Fruit fly (Drosophila melanogaster): ENCODE measurements around the gene CG32219.

CG32219 gene

DNA sequence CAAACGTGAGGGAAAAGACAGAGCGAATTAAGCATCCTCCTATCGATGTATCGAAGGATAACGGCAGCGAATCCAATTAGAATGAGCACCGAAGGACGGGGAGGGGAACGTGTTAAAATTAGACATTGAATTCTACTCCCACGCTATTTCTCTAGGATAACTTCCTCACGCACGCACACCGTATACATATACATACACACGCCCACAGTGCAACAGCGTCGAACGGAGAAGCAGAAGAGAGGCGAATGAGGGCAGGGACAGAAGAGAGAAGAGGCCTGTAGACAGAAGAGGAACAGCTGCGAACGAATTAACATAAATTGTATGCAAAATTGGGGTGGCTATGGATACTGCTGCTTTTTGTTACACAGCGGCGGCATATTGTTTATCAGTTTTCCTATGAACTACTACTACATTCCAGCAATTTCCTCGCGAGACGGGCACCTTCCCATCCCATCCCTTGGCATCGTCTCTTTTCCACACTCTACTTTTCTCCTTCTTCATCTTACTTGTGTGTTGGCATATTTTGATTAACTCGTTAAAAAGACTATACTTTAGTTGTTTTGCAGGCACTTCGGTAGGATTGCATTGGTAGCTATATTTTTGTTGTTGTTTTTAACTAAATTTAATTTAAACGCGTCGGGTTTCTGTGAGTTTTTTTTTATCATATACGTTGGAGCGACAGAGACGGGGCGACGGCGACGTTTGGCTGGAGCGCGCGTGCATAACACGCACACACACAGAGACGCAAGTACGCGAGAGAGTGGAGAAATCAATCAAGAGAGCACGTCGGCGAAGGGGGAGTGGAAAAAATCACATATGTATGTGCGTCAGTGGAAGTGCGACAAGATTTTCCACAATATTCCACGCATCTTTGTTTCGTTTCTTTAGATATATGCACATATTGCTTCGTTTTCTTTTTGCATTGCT, 42.5 kb downstream of the CG32219 start (continued):
- TF ChIP-seq sv (GFP tag; optimal IDR thresholded peaks at IDR 0.05) (no peak), psq (GFP tag; optimal IDR thresholded peaks at IDR 0.05) (peak; percentile 11), Mio (GFP tag; optimal IDR thresholded peaks at IDR 0.05) (no peak), Dif (GFP tag; optimal IDR thresholded peaks at IDR 0.05; ENCODE audit: partially characterized antibody) (peak; percentile 58), sage (GFP tag; optimal IDR thresholded peaks at IDR 0.05) (no peak)

DNA sequence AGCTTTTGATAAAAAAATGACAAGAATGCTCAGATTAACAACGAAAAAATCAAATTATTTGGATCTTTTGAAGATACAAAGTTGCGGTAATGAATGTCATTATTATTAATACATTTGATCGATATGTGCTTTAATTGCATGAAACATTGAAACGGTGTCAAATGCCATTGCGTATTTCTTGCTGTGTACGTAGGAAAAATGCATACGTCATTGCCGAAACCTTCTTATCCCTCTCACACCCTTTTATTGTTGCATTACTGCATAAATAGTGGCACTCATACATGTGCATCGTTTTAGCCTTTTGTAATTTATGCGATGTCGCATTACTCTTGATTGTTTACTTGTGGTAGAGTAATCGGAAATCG, 43.2 kb downstream of the CG32219 start:
- no peak for TF ChIP-seq pan (optimal IDR thresholded peaks at IDR 0.05)

DNA sequence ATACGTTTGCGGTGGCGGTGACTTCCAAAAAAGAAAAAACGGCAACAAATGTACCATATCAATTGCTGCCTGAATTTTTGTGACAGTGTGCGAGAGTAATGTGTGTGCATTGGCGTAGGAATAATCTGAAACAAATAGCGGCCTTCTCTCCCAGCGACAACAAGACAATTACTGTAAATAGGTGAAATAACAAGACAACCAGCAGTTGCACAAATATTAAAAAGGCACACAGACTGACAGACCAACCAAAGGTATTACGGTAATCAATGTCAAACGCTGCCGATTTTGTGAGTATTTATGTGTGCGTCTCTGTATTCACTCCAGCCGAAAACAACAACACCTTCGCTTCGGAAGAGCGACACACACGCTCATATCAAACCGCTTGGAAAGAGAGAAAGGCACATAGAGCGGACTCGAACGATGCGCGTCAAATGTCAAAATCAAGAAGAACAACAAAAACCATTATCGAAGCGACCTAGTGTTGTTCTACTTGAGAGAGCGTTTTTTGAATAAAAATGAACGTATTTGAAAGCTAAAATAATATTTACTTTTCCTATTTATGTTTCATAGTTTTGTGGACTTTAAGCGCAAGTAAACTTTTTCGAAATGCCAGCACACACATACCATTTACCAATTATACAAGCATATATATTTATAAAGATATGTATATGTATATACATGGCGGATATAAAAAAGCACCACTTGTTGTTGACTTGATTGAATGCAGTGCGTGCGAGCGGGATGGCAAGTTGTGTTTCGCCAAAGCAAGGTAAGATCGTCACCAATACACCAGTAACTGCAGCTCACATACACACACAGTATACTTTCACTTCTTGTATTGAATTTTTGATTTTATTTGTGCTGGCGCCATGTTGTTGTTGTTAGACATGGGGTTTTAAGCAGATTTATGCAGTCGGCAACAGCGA, 43.9 kb downstream of the CG32219 start:
- TF ChIP-seq Jra (GFP tag; optimal IDR thresholded peaks at IDR 0.05) (no peak), OdsH (GFP tag; optimal IDR thresholded peaks at IDR 0.05) (peak; percentile 53), Hr83 (GFP tag; optimal IDR thresholded peaks at IDR 0.05; ENCODE audit: poor library complexity, severe bottlenecking) (peak; percentile 64), Hnf4 (GFP tag; optimal IDR thresholded peaks at IDR 0.05) (peak; percentile 25), Rel (GFP tag; optimal IDR thresholded peaks at IDR 0.05) (peak; percentile 44), Rel (tag; optimal IDR thresholded peaks at IDR 0.05) (peak; percentile 84), woc (GFP tag; optimal IDR thresholded peaks at IDR 0.05) (no peak), foxo (GFP tag; optimal IDR thresholded peaks at IDR 0.05) (peak in 1 of 2 experiments; percentile 19), h (GFP tag; optimal IDR thresholded peaks at IDR 0.05) (peak; percentile 64), Dif (GFP tag; optimal IDR thresholded peaks at IDR 0.05; ENCODE audit: partially characterized antibody) (peak; percentile 4), Sp1 (GFP tag; optimal IDR thresholded peaks at IDR 0.05) (peak; percentile 22), rgr (GFP tag; optimal IDR thresholded peaks at IDR 0.05) (peak; percentile 41), HLH106 (tag; optimal IDR thresholded peaks at IDR 0.05) (peak; percentile 34), fru (GFP tag; optimal IDR thresholded peaks at IDR 0.05) (peak; percentile 10), dl (GFP tag; optimal IDR thresholded peaks at IDR 0.05; ENCODE audit: insufficient read depth in 1 of 2, partially characterized antibody in 2 of 2) (peak in 1 of 2 experiments; percentile 55), sv (GFP tag; optimal IDR thresholded peaks at IDR 0.05) (no peak), psq (GFP tag; optimal IDR thresholded peaks at IDR 0.05) (peak; percentile 14), br (GFP tag; optimal IDR thresholded peaks at IDR 0.05) (peak; percentile 33), sage (GFP tag; optimal IDR thresholded peaks at IDR 0.05) (no peak)

DNA sequence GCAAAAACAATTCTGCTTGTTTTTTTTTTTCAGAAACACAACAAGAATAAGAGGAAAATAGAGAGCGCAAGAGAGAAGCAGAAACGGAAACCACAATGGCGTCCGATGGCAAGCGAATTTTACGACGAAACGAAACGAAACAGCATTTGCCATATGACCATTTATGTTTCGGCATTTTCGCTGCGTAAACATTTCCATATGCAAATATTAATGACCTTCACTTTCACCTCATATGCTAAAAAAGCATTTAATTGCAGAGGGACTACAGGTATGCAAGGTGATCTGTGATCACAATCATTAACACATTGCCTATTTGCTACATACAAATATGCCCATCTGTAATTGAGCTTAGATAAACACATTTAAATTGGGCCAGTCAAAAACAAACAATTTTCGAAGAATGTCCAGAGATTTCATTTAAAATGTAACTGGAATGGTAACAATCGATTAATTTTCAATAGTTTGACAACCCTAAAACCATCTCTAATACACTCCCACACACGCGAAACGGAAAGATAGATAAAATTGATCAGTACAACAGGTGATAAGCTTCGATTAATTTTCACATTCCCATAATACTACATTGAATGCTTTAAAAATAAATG, 44.7 kb downstream of the CG32219 start:
- no peak for TF ChIP-seq fru (GFP tag; optimal IDR thresholded peaks at IDR 0.05)
- TF ChIP-seq CG9705 (GFP tag; optimal IDR thresholded peaks at IDR 0.05): no peak
- no peak for TF ChIP-seq psq (GFP tag; optimal IDR thresholded peaks at IDR 0.05)
- no peak for TF ChIP-seq sage (GFP tag; optimal IDR thresholded peaks at IDR 0.05)
- TF ChIP-seq CG32264 (GFP tag; optimal IDR thresholded peaks at IDR 0.05): no peak
- TF ChIP-seq sv (GFP tag; optimal IDR thresholded peaks at IDR 0.05): no peak
- no peak for TF ChIP-seq N (GFP tag; optimal IDR thresholded peaks at IDR 0.05)
- no peak for TF ChIP-seq Jra (GFP tag; optimal IDR thresholded peaks at IDR 0.05)
- TF ChIP-seq ey (GFP tag; optimal IDR thresholded peaks at IDR 0.05): no peak
- no peak for TF ChIP-seq foxo (GFP tag; optimal IDR thresholded peaks at IDR 0.05)
- no peak for TF ChIP-seq Rel (GFP tag; optimal IDR thresholded peaks at IDR 0.05)
- no peak for TF ChIP-seq Rel (tag; optimal IDR thresholded peaks at IDR 0.05)
- no peak for TF ChIP-seq Mio (GFP tag; optimal IDR thresholded peaks at IDR 0.05)
- TF ChIP-seq brk (GFP tag; optimal IDR thresholded peaks at IDR 0.05): no peak
- no peak for TF ChIP-seq dl (GFP tag; optimal IDR thresholded peaks at IDR 0.05; ENCODE audit: insufficient read depth in 1 of 2, partially characterized antibody in 2 of 2)
- TF ChIP-seq Dfd (GFP tag; optimal IDR thresholded peaks at IDR 0.05): no peak
- TF ChIP-seq Hr83 (GFP tag; optimal IDR thresholded peaks at IDR 0.05; ENCODE audit: poor library complexity, severe bottlenecking): no peak
- TF ChIP-seq Myc (optimal IDR thresholded peaks at IDR 0.05): no peak
- no peak for TF ChIP-seq Sp1 (GFP tag; optimal IDR thresholded peaks at IDR 0.05)
- TF ChIP-seq br (GFP tag; optimal IDR thresholded peaks at IDR 0.05): no peak
- TF ChIP-seq usp (GFP tag; optimal IDR thresholded peaks at IDR 0.05): no peak

Measured in whole organism, wandering third instar larva.